Worm (Caenorhabditis elegans): Measurements from ENCODE around the gene sru-31.

- TF ChIP-seq ceh-100 (GFP tag; IDR thresholded peaks at IDR 0.05) (no peak), mcd-1 (GFP tag; IDR thresholded peaks at IDR 0.05) (no peak), ama-1 (optimal IDR thresholded peaks at IDR 0.05) (no peak), ama-1 (GFP tag; optimal IDR thresholded peaks at IDR 0.05) (no peak), ZK185.1 (tag; optimal IDR thresholded peaks at IDR 0.05; ENCODE audit: poor library complexity, severe bottlenecking) (no peak), Y79H2A.3 (GFP tag; conservative IDR thresholded peaks at IDR 0.05) (no peak), die-1 (tag; optimal IDR thresholded peaks at IDR 0.05) (no peak), let-607 (tag; optimal IDR thresholded peaks at IDR 0.05) (no peak), tbp1 (GFP tag; optimal IDR thresholded peaks at IDR 0.05) (no peak), atf-7 (tag; optimal IDR thresholded peaks at IDR 0.05) (no peak), efl-1 (GFP tag; optimal IDR thresholded peaks at IDR 0.05) (no peak), sea-2 (GFP tag; IDR thresholded peaks at IDR 0.05) (no peak), snpc-1.3 (tag; optimal IDR thresholded peaks at IDR 0.05; ENCODE audit: insufficient read depth) (no peak), nfya-1 (tag; optimal IDR thresholded peaks at IDR 0.05; ENCODE audit: borderline replicate concordance, insufficient read depth) (no peak)
These were observed 24.9 kb downstream of the sru-31 start, which contains the start of gene sru-36 for ce11 chrV:9841376-9841775.

All from whole organism, young adult.